Worm (Caenorhabditis elegans) whole organism, L3 larva: ENCODE data around the gene acox-3.

Experiments
- ZK546.5 ChIP-seq: sonication (generic microtip); optimal IDR thresholded peaks from 2 replicates; lab custom pipeline; 2017; ENCODE audit warnings: missing biosample characterization, missing genetic modification characterization
- egl-27 ChIP-seq: sonication (generic microtip); optimal IDR thresholded peaks from 4 replicates; lab custom pipeline; 2017; ENCODE audit warnings: missing biosample characterization, missing genetic modification reagents, missing genetic modification characterization
- fos-1 ChIP-seq: fragments of 150-350 bp; optimal IDR thresholded peaks from 2 replicates; lab custom pipeline; 2014; ENCODE audit warnings: missing biosample characterization, missing genetic modification characterization
- nhr-11 ChIP-seq: fragments of 150-350 bp; optimal IDR thresholded peaks from 2 replicates; lab custom pipeline; 2014; ENCODE audit warnings: missing biosample characterization, missing genetic modification characterization

DNA sequence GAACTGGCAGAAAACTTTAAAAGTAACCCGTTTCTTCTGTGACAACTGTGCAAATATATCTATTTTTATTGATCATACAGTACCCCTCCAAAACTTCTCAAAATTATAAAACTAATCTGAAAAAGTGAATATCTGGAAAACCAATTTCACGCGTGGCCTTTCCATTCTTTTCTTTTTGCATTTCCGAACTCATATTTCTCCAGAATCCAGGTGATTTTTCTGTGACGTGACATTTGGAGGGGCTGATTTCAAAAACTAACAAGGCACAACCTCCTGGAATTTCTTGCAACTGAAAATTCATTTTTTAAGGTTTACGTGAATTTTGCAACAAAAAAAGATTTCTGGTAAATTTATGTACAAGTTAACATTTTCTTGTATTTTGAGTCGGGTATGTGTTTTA lies 48.0 kb downstream of the acox-3 start:
- TF ChIP-seq fos-1 (tag; lab: Kevin White, UChicago) (no peak), nhr-11 (tag; lab: Kevin White, UChicago) (no peak), egl-27 (no peak), ZK546.5 (tag; lab: Kevin White, UChicago) (no peak)
